Fruit fly (Drosophila melanogaster) whole organism, embryonic: ENCODE results near the gene puc.

ENCODE experiments used
- ATbp ChIP-seq: fragments of 200-800 bp; sonication (Bioruptor generic); optimal IDR thresholded peaks from 2 replicates; lab custom pipeline; 2017; ENCODE audit warnings: missing biosample characterization, mild to moderate bottlenecking, missing genetic modification characterization, missing genetic modification reagents
- Atf-2 ChIP-seq: fragments of 200-800 bp; sonication (Bioruptor generic); optimal IDR thresholded peaks from 2 replicates; lab custom pipeline; 2016; ENCODE audit warnings: missing biosample characterization, missing genetic modification characterization
- B-H1 ChIP-seq: fragments of 200-800 bp; sonication (Bioruptor generic); IDR thresholded peaks from 3 replicates; pipeline ENCODE4 v1.3.6; 2022; ENCODE audit warnings: missing biosample characterization, missing genetic modification characterization
- B-H2 ChIP-seq: fragments of 200-800 bp; sonication (Bioruptor generic); optimal IDR thresholded peaks from 2 replicates; lab custom pipeline; 2018; ENCODE audit warnings: missing biosample characterization, mild to moderate bottlenecking, missing genetic modification characterization
- CG10267 ChIP-seq: fragments of 200-800 bp; sonication (Bioruptor generic); optimal IDR thresholded peaks from 2 replicates; lab custom pipeline; 2018; ENCODE audit warnings: missing biosample characterization, mild to moderate bottlenecking, missing genetic modification characterization, moderate library complexity
- CG10366 ChIP-seq: fragments of 200-800 bp; sonication (Bioruptor generic); IDR thresholded peaks from 2 replicates; pipeline ENCODE4 v1.3.6; 2022; ENCODE audit warnings: missing biosample characterization, missing genetic modification characterization
- CG11560 ChIP-seq: fragments of 200-800 bp; sonication (Bioruptor generic); IDR thresholded peaks from 3 replicates; pipeline ENCODE4 v1.3.6; 2022; ENCODE audit warnings: missing biosample characterization, missing genetic modification characterization
- CG11723 ChIP-seq: fragments of 200-800 bp; sonication (Bioruptor generic); optimal IDR thresholded peaks from 2 replicates; lab custom pipeline; 2017; ENCODE audit warnings: missing biosample characterization, mild to moderate bottlenecking, missing genetic modification characterization
- CG14441 ChIP-seq: fragments of 200-800 bp; sonication (Bioruptor generic); IDR thresholded peaks from 2 replicates; pipeline ENCODE4 v1.3.6; 2022; ENCODE audit warnings: missing biosample characterization, missing genetic modification characterization
- CG14667 ChIP-seq: fragments of 200-800 bp; sonication (Bioruptor generic); IDR thresholded peaks from 2 replicates; pipeline ENCODE4 v1.3.6; 2022; ENCODE audit warnings: missing biosample characterization, missing genetic modification characterization
- CG15011 ChIP-seq: fragments of 200-800 bp; sonication (Bioruptor generic); optimal IDR thresholded peaks from 3 replicates; lab custom pipeline; 2018; ENCODE audit warnings: missing biosample characterization, mild to moderate bottlenecking, missing genetic modification characterization
- CG15073 ChIP-seq: fragments of 200-800 bp; sonication (Bioruptor generic); optimal IDR thresholded peaks from 2 replicates; lab custom pipeline; 2016; ENCODE audit warnings: missing biosample characterization, missing genetic modification characterization
- CG15514 ChIP-seq: fragments of 200-800 bp; sonication (Bioruptor generic); optimal IDR thresholded peaks from 3 replicates; lab custom pipeline; 2017; ENCODE audit warnings: missing biosample characterization, missing genetic modification characterization, mild to moderate bottlenecking, moderate library complexity, missing genetic modification reagents
- CG1602 ChIP-seq: fragments of 200-800 bp; sonication (Bioruptor generic); optimal IDR thresholded peaks from 3 replicates; lab custom pipeline; 2016; ENCODE audit warnings: missing biosample characterization, missing genetic modification characterization
- CG17359 ChIP-seq: fragments of 200-800 bp; sonication (Bioruptor generic); optimal IDR thresholded peaks from 3 replicates; lab custom pipeline; 2018; ENCODE audit warnings: missing biosample characterization, mild to moderate bottlenecking, missing genetic modification characterization, moderate library complexity
- CG30403 ChIP-seq: fragments of 200-800 bp; sonication (Bioruptor generic); optimal IDR thresholded peaks from 3 replicates; lab custom pipeline; 2016; ENCODE audit warnings: missing biosample characterization, missing genetic modification characterization
- CG34422 ChIP-seq: fragments of 200-800 bp; sonication (Bioruptor generic); IDR thresholded peaks from 3 replicates; pipeline ENCODE4 v1.3.6; 2022; ENCODE audit warnings: missing biosample characterization, missing genetic modification characterization
- CG4617 ChIP-seq: fragments of 200-800 bp; sonication (Bioruptor generic); optimal IDR thresholded peaks from 3 replicates; lab custom pipeline; 2016; ENCODE audit warnings: missing biosample characterization, missing genetic modification characterization, borderline replicate concordance
- CG4707 ChIP-seq: fragments of 200-800 bp; sonication (Bioruptor generic); optimal IDR thresholded peaks from 2 replicates; lab custom pipeline; 2018; ENCODE audit warnings: missing biosample characterization, mild to moderate bottlenecking, missing genetic modification characterization, moderate library complexity
- CG6791 ChIP-seq: fragments of 200-800 bp; sonication (Bioruptor generic); IDR thresholded peaks from 3 replicates; pipeline ENCODE4 v1.3.6; 2022; ENCODE audit warnings: missing biosample characterization, missing genetic modification characterization; ENCODE audit not compliant: partially characterized antibody
- CG6854 ChIP-seq: fragments of 200-800 bp; sonication (Bioruptor generic); optimal IDR thresholded peaks from 3 replicates; lab custom pipeline; 2017; ENCODE audit warnings: missing biosample characterization, mild to moderate bottlenecking, missing genetic modification characterization
- CG7839 ChIP-seq: fragments of 200-800 bp; sonication (Bioruptor generic); optimal IDR thresholded peaks from 3 replicates; lab custom pipeline; 2018; ENCODE audit warnings: missing biosample characterization, mild to moderate bottlenecking, missing genetic modification characterization, moderate library complexity
- CG7987 ChIP-seq: fragments of 200-800 bp; sonication (Bioruptor generic); optimal IDR thresholded peaks from 2 replicates; lab custom pipeline; 2018; ENCODE audit warnings: missing biosample characterization, mild to moderate bottlenecking, missing genetic modification characterization, moderate library complexity
- CG8290 ChIP-seq, 3 experiments: fragments of 200-800 bp; sonication (Bioruptor generic); optimal IDR thresholded peaks; 2 replicates each; lab custom pipeline; 2016 to 2019; ENCODE audit warnings: missing biosample characterization in 3 of 3, missing genetic modification characterization in 3 of 3, mild to moderate bottlenecking in 2 of 3, moderate library complexity in 1 of 3
- CG8944 ChIP-seq: fragments of 200-800 bp; sonication (Bioruptor generic); optimal IDR thresholded peaks from 3 replicates; lab custom pipeline; 2016; ENCODE audit warnings: missing biosample characterization, missing genetic modification characterization
- CTCF ChIP-seq: fragments of 200-800 bp; sonication (Bioruptor generic); optimal IDR thresholded peaks from 2 replicates; lab custom pipeline; 2017; ENCODE audit warnings: missing biosample characterization, mild to moderate bottlenecking, missing genetic modification characterization, moderate library complexity
- Fer1 ChIP-seq: fragments of 200-800 bp; sonication (Bioruptor generic); optimal IDR thresholded peaks from 2 replicates; lab custom pipeline; 2017; ENCODE audit warnings: missing biosample characterization, mild to moderate bottlenecking, missing genetic modification characterization
- Hmx ChIP-seq: fragments of 200-800 bp; sonication (Bioruptor generic); optimal IDR thresholded peaks from 2 replicates; lab custom pipeline; 2016; ENCODE audit warnings: missing biosample characterization, missing genetic modification characterization
- Hr39 ChIP-seq: fragments of >200 bp; optimal IDR thresholded peaks from 2 replicates; lab custom pipeline; 2017
- MESR4 ChIP-seq: fragments of 200-800 bp; sonication (Bioruptor generic); optimal IDR thresholded peaks from 2 replicates; lab custom pipeline; 2018; ENCODE audit warnings: missing biosample characterization, mild to moderate bottlenecking, missing genetic modification characterization, moderate library complexity
- Oli ChIP-seq: fragments of 200-800 bp; sonication (Bioruptor generic); optimal IDR thresholded peaks from 2 replicates; lab custom pipeline; 2018; ENCODE audit warnings: missing biosample characterization, mild to moderate bottlenecking, missing genetic modification characterization, moderate library complexity
- Ptx1 ChIP-seq: fragments of 200-800 bp; sonication (Bioruptor generic); IDR thresholded peaks from 2 replicates; pipeline ENCODE4 v1.3.6; 2022; ENCODE audit warnings: missing biosample characterization, missing genetic modification characterization
- Sox102F ChIP-seq: fragments of 200-800 bp; sonication (Bioruptor generic); optimal IDR thresholded peaks from 2 replicates; lab custom pipeline; 2018; ENCODE audit warnings: missing biosample characterization, mild to moderate bottlenecking, missing genetic modification characterization, moderate library complexity
- Xrp1 ChIP-seq: fragments of 200-800 bp; sonication (Bioruptor generic); IDR thresholded peaks from 2 replicates; pipeline ENCODE4 v1.3.6; 2022; ENCODE audit warnings: missing biosample characterization, missing genetic modification characterization
- aop ChIP-seq: fragments of 200-800 bp; sonication (Bioruptor generic); IDR thresholded peaks from 2 replicates; pipeline ENCODE4 v1.3.6; 2022; ENCODE audit warnings: missing biosample characterization, missing genetic modification characterization
- bigmax ChIP-seq: fragments of 200-800 bp; sonication (Bioruptor generic); optimal IDR thresholded peaks from 2 replicates; lab custom pipeline; 2018; ENCODE audit warnings: missing biosample characterization, mild to moderate bottlenecking, missing genetic modification characterization
- dan ChIP-seq: fragments of 200-800 bp; sonication (Bioruptor generic); IDR thresholded peaks from 2 replicates; pipeline ENCODE4 v1.3.6; 2022; ENCODE audit warnings: missing biosample characterization, missing genetic modification characterization
- dpn ChIP-seq, 2 experiments: fragments of 200-800 bp; sonication (Bioruptor generic); optimal IDR thresholded peaks; 3 replicates each; lab custom pipeline; 2016; ENCODE audit warnings: missing biosample characterization in 2 of 2, missing genetic modification characterization in 2 of 2
- en ChIP-seq: fragments of 200-800 bp; sonication (Bioruptor generic); optimal IDR thresholded peaks from 2 replicates; lab custom pipeline; 2016; ENCODE audit warnings: missing biosample characterization, missing genetic modification characterization
- fd102C ChIP-seq: fragments of 200-800 bp; sonication (Bioruptor generic); optimal IDR thresholded peaks from 2 replicates; lab custom pipeline; 2018; ENCODE audit warnings: missing biosample characterization, mild to moderate bottlenecking, missing genetic modification characterization, moderate library complexity
- fru ChIP-seq: fragments of >200 bp; optimal IDR thresholded peaks from 2 replicates; lab custom pipeline; 2017
- ham ChIP-seq: fragments of 200-800 bp; sonication (Bioruptor generic); IDR thresholded peaks from 2 replicates; pipeline ENCODE4 v1.3.6; 2022; ENCODE audit warnings: missing biosample characterization, missing genetic modification characterization
- inv ChIP-seq: fragments of 200-800 bp; sonication (Bioruptor generic); IDR thresholded peaks from 2 replicates; pipeline ENCODE4 v1.3.6; 2022; ENCODE audit warnings: missing biosample characterization, missing genetic modification characterization; ENCODE audit not compliant: partially characterized antibody
- lola ChIP-seq, 3 experiments: fragments of >200 bp in 2 of 3; fragments of 200-800 bp in 1 of 3; sonication (Bioruptor generic) in 1 of 3; optimal IDR thresholded peaks; 2 replicates each; lab custom pipeline; 2017 to 2019; ENCODE audit warnings: missing biosample characterization in 3 of 3, missing genetic modification characterization in 3 of 3, mild to moderate bottlenecking in 1 of 3, moderate library complexity in 1 of 3
- salm ChIP-seq: fragments of 200-800 bp; sonication (Bioruptor generic); optimal IDR thresholded peaks from 2 replicates; lab custom pipeline; 2018; ENCODE audit warnings: missing biosample characterization, mild to moderate bottlenecking, missing genetic modification characterization
- sob ChIP-seq: fragments of 200-800 bp; sonication (Bioruptor generic); IDR thresholded peaks from 2 replicates; pipeline ENCODE4 v1.3.6; 2022; ENCODE audit warnings: missing biosample characterization, missing genetic modification characterization
- usp ChIP-seq: fragments of >200 bp; optimal IDR thresholded peaks from 2 replicates; lab custom pipeline; 2017; ENCODE audit warnings: missing biosample characterization, missing genetic modification characterization
- vnd ChIP-seq: fragments of 200-800 bp; sonication (Bioruptor generic); IDR thresholded peaks from 3 replicates; pipeline ENCODE4 v1.3.6; 2022; ENCODE audit warnings: missing biosample characterization, missing genetic modification characterization; ENCODE audit not compliant: partially characterized antibody
- wdn ChIP-seq: fragments of 200-800 bp; sonication (Bioruptor generic); IDR thresholded peaks from 2 replicates; pipeline ENCODE4 v1.3.6; 2022; ENCODE audit warnings: missing biosample characterization, missing genetic modification characterization

The puc gene

dm6 chr3R:8119457-8120337 is 14.6 kb downstream of the puc start (continued):
- TF ChIP-seq CG10366 (peak; percentile 56), CG15073 (GFP tag; lab: Kevin White, UChicago) (no peak), fd102C (GFP tag; lab: Kevin White, UChicago) (no peak), Ptx1 (peak; percentile 86), CG6854 (GFP tag; lab: Kevin White, UChicago) (peak; percentile 45), dan (GFP tag; lab: Robert Waterston, UW) (no peak), B-H1 (peak; percentile 50; the same call in 2 of the 3 replicates), CG8290 (GFP tag; optimal IDR thresholded peaks at IDR 0.05; lab: Kevin White, UChicago) (no peak), CG8290 (tag; optimal IDR thresholded peaks at IDR 0.05; lab: Kevin White, UChicago) (peak in 1 of 2 experiments; percentile 87), CG6791 (GFP tag; lab: Robert Waterston, UW) (no peak), CG15514 (GFP tag; lab: Kevin White, UChicago) (peak; percentile 71), sob (GFP tag; lab: Robert Waterston, UW) (peak; percentile 69), B-H2 (GFP tag; lab: Kevin White, UChicago) (peak; percentile 32), CG1602 (GFP tag; lab: Kevin White, UChicago) (peak; percentile 15), ham (GFP tag; lab: Robert Waterston, UW) (no peak), ATbp (peak; percentile 39), CG4707 (no peak), Atf-2 (GFP tag; lab: Kevin White, UChicago) (no peak), Hr39 (no peak), CG7839 (tag; lab: Kevin White, UChicago) (peak; percentile 82), CG11723 (no peak), CG11560 (tag; lab: Robert Waterston, UW) (peak; percentile 43; the same call in 2 of the 3 replicates), MESR4 (no peak), Hmx (GFP tag; lab: Kevin White, UChicago) (peak; percentile 1), CG15011 (peak; percentile 28), Xrp1 (GFP tag; lab: Robert Waterston, UW) (peak; percentile 70), en (GFP tag; lab: Kevin White, UChicago) (no peak), vnd (no peak), fru (no peak), lola (GFP tag; optimal IDR thresholded peaks at IDR 0.05; lab: Kevin White, UChicago) (peak in 1 of 3 experiments; percentile 17), CG8944 (GFP tag; lab: Kevin White, UChicago) (no peak), CG17359 (peak; percentile 78), wdn (GFP tag; lab: Robert Waterston, UW) (peak; percentile 76), CG7987 (GFP tag; lab: Kevin White, UChicago) (no peak), aop (GFP tag; lab: Robert Waterston, UW) (no peak), bigmax (GFP tag; lab: Kevin White, UChicago) (no peak), salm (tag; lab: Kevin White, UChicago) (peak; percentile 39), CG4617 (no peak), dpn (GFP tag; optimal IDR thresholded peaks at IDR 0.05; lab: Kevin White, UChicago) (peak in 1 of 2 experiments; percentile 48), Oli (peak; percentile 64), CG14667 (GFP tag; lab: Robert Waterston, UW) (peak; percentile 51), Sox102F (GFP tag; lab: Kevin White, UChicago) (peak; percentile 78), CTCF (GFP tag; lab: Kevin White, UChicago) (peak; percentile 7), CG14441 (peak; percentile 40; the same call in 1 of the 2 replicates), Fer1 (GFP tag; lab: Kevin White, UChicago) (peak; percentile 69), usp (GFP tag; lab: Kevin White, UChicago) (no peak), CG34422 (peak; percentile 58; the same call in 2 of the 3 replicates), CG10267 (tag; lab: Kevin White, UChicago) (peak; percentile 46), CG30403 (peak; percentile 13), inv (GFP tag; lab: Robert Waterston, UW) (no peak)
